Fruit fly (Drosophila melanogaster) whole organism, embryonic: ENCODE results near the gene Shmt.

ENCODE experiments used
- Awh ChIP-seq: fragments of 200-800 bp; sonication (Bioruptor generic); IDR thresholded peaks from 2 replicates; pipeline ENCODE4, ENCODE4 v1.3.6; 2022; ENCODE audit warnings: missing biosample characterization, missing genetic modification characterization
- BEAF-32 ChIP-seq: fragments of 200-800 bp; sonication (Bioruptor generic); optimal IDR thresholded peaks from 3 replicates; lab custom pipeline; 2017; ENCODE audit warnings: missing biosample characterization, missing genetic modification characterization, mild to moderate bottlenecking, moderate library complexity, missing genetic modification reagents
- CG10147 ChIP-seq: fragments of 200-800 bp; sonication (Bioruptor generic); optimal IDR thresholded peaks from 2 replicates; lab custom pipeline; 2019; ENCODE audit warnings: missing biosample characterization, mild to moderate bottlenecking, missing genetic modification characterization, moderate library complexity
- CG10274 ChIP-seq: fragments of 200-800 bp; sonication (Bioruptor generic); optimal IDR thresholded peaks from 3 replicates; lab custom pipeline; 2017; ENCODE audit warnings: missing biosample characterization, mild to moderate bottlenecking, missing genetic modification characterization
- CG10565 ChIP-seq: fragments of 200-800 bp; sonication (Bioruptor generic); optimal IDR thresholded peaks from 3 replicates; lab custom pipeline; 2016; ENCODE audit warnings: missing biosample characterization, mild to moderate bottlenecking, missing genetic modification characterization
- CG14050 ChIP-seq: fragments of 200-800 bp; sonication (Bioruptor generic); IDR thresholded peaks from 3 replicates; pipeline ENCODE4 v1.3.6; 2022; ENCODE audit warnings: missing biosample characterization, missing genetic modification characterization
- CG1603 ChIP-seq: fragments of 200-800 bp; sonication (Bioruptor generic); optimal IDR thresholded peaks from 2 replicates; lab custom pipeline; 2019; ENCODE audit warnings: missing biosample characterization, mild to moderate bottlenecking, missing genetic modification characterization, moderate library complexity
- CG16815 ChIP-seq: fragments of 200-800 bp; sonication (Bioruptor generic); optimal IDR thresholded peaks from 3 replicates; lab custom pipeline; 2017; ENCODE audit warnings: missing biosample characterization, mild to moderate bottlenecking, missing genetic modification characterization
- CG17328 ChIP-seq: fragments of 200-800 bp; sonication (Bioruptor generic); IDR thresholded peaks from 2 replicates; pipeline ENCODE4 v1.3.6; 2022; ENCODE audit warnings: missing biosample characterization, missing genetic modification characterization
- CG17361 ChIP-seq: fragments of 200-800 bp; sonication (Bioruptor generic); IDR thresholded peaks from 3 replicates; pipeline ENCODE4 v1.3.6; 2022; ENCODE audit warnings: missing biosample characterization, missing genetic modification characterization
- CG18599 ChIP-seq: fragments of 200-800 bp; sonication (Bioruptor generic); optimal IDR thresholded peaks from 3 replicates; lab custom pipeline; 2017; ENCODE audit warnings: missing biosample characterization, missing genetic modification characterization, mild to moderate bottlenecking, moderate library complexity, missing genetic modification reagents
- CG2120 ChIP-seq: fragments of 200-800 bp; sonication (Bioruptor generic); optimal IDR thresholded peaks from 3 replicates; lab custom pipeline; 2016; ENCODE audit warnings: missing biosample characterization, missing genetic modification characterization
- CG2199 ChIP-seq: fragments of 200-800 bp; sonication (Bioruptor generic); IDR thresholded peaks from 3 replicates; pipeline ENCODE4 v1.3.6; 2022; ENCODE audit warnings: missing biosample characterization, missing genetic modification characterization
- CG2712 ChIP-seq: fragments of 200-800 bp; optimal IDR thresholded peaks from 3 replicates; lab custom pipeline; 2019; ENCODE audit warnings: missing biosample characterization, mild to moderate bottlenecking, missing genetic modification characterization, moderate library complexity
- CG32532 ChIP-seq: fragments of 200-800 bp; sonication (Bioruptor generic); IDR thresholded peaks from 2 replicates; pipeline ENCODE4 v1.3.6; 2022; ENCODE audit warnings: missing biosample characterization, missing genetic modification characterization
- CG6854 ChIP-seq: fragments of 200-800 bp; sonication (Bioruptor generic); optimal IDR thresholded peaks from 3 replicates; lab custom pipeline; 2017; ENCODE audit warnings: missing biosample characterization, mild to moderate bottlenecking, missing genetic modification characterization
- CG7839 ChIP-seq: fragments of 200-800 bp; sonication (Bioruptor generic); optimal IDR thresholded peaks from 3 replicates; lab custom pipeline; 2018; ENCODE audit warnings: missing biosample characterization, mild to moderate bottlenecking, missing genetic modification characterization, moderate library complexity
- CG7987 ChIP-seq: fragments of 200-800 bp; sonication (Bioruptor generic); optimal IDR thresholded peaks from 2 replicates; lab custom pipeline; 2018; ENCODE audit warnings: missing biosample characterization, mild to moderate bottlenecking, missing genetic modification characterization, moderate library complexity
- CG9215 ChIP-seq: fragments of 200-800 bp; sonication (Bioruptor generic); IDR thresholded peaks from 2 replicates; pipeline ENCODE4 v1.3.6; 2022; ENCODE audit warnings: missing biosample characterization, missing genetic modification characterization
- CG9932 ChIP-seq: fragments of 200-800 bp; sonication (Bioruptor generic); IDR thresholded peaks from 2 replicates; pipeline ENCODE4 v1.3.6; 2022; ENCODE audit warnings: missing biosample characterization, missing genetic modification characterization
- D19B ChIP-seq: fragments of 200-800 bp; sonication (Bioruptor generic); optimal IDR thresholded peaks from 2 replicates; lab custom pipeline; 2017; ENCODE audit warnings: missing biosample characterization, mild to moderate bottlenecking, missing genetic modification characterization
- Dfd ChIP-seq, 2 experiments: fragments of >200 bp; optimal IDR thresholded peaks; 2 replicates each; lab custom pipeline; 2017; ENCODE audit warnings: missing biosample characterization in 2 of 2, missing genetic modification characterization in 2 of 2
- Doc2 ChIP-seq: fragments of 200-800 bp; sonication (Bioruptor generic); IDR thresholded peaks from 2 replicates; pipeline ENCODE4 v1.3.6; 2022; ENCODE audit warnings: missing biosample characterization, missing genetic modification characterization
- MBD-R2 ChIP-seq: fragments of 200-800 bp; sonication (Bioruptor generic); IDR thresholded peaks from 2 replicates; pipeline ENCODE4 v1.3.6; 2022; ENCODE audit warnings: missing biosample characterization, missing genetic modification characterization
- Oli ChIP-seq: fragments of 200-800 bp; sonication (Bioruptor generic); optimal IDR thresholded peaks from 2 replicates; lab custom pipeline; 2018; ENCODE audit warnings: missing biosample characterization, mild to moderate bottlenecking, missing genetic modification characterization, moderate library complexity
- PHDP ChIP-seq: fragments of 200-800 bp; sonication (Bioruptor generic); optimal IDR thresholded peaks from 3 replicates; lab custom pipeline; 2018; ENCODE audit warnings: missing biosample characterization, mild to moderate bottlenecking, missing genetic modification characterization, moderate library complexity
- Sox102F ChIP-seq: fragments of 200-800 bp; sonication (Bioruptor generic); optimal IDR thresholded peaks from 2 replicates; lab custom pipeline; 2018; ENCODE audit warnings: missing biosample characterization, mild to moderate bottlenecking, missing genetic modification characterization, moderate library complexity
- Ssrp ChIP-seq: fragments of 200-800 bp; sonication (Bioruptor generic); optimal IDR thresholded peaks from 2 replicates; lab custom pipeline; 2018; ENCODE audit warnings: missing biosample characterization, mild to moderate bottlenecking, missing genetic modification characterization, moderate library complexity
- TFAM ChIP-seq: fragments of 200-800 bp; sonication (Bioruptor generic); optimal IDR thresholded peaks from 2 replicates; lab custom pipeline; 2017; ENCODE audit warnings: missing biosample characterization, missing genetic modification characterization, inconsistent platforms
- Xrp1 ChIP-seq: fragments of 200-800 bp; sonication (Bioruptor generic); IDR thresholded peaks from 2 replicates; pipeline ENCODE4 v1.3.6; 2022; ENCODE audit warnings: missing biosample characterization, missing genetic modification characterization
- bsh ChIP-seq, 2 experiments: fragments of 200-800 bp; sonication (Bioruptor generic); optimal IDR thresholded peaks; 2 replicates each; lab custom pipeline; 2017 to 2018; ENCODE audit warnings: mild to moderate bottlenecking in 2 of 2, missing biosample characterization in 2 of 2, missing genetic modification characterization in 2 of 2, moderate library complexity in 1 of 2
- cg ChIP-seq: fragments of 200-800 bp; sonication (Bioruptor generic); optimal IDR thresholded peaks from 3 replicates; lab custom pipeline; 2019; ENCODE audit warnings: missing biosample characterization, mild to moderate bottlenecking, missing genetic modification characterization, moderate library complexity
- dmrt11E ChIP-seq: fragments of 200-800 bp; sonication (Bioruptor generic); optimal IDR thresholded peaks from 3 replicates; lab custom pipeline; 2018; ENCODE audit warnings: missing biosample characterization, mild to moderate bottlenecking, missing genetic modification characterization, moderate library complexity
- gcm ChIP-seq: fragments of 200-800 bp; sonication (Bioruptor generic); optimal IDR thresholded peaks from 2 replicates; lab custom pipeline; 2019; ENCODE audit warnings: missing biosample characterization, mild to moderate bottlenecking, missing genetic modification characterization, moderate library complexity
- gem ChIP-seq: fragments of 200-800 bp; sonication (Bioruptor generic); optimal IDR thresholded peaks from 2 replicates; lab custom pipeline; 2019; ENCODE audit warnings: missing biosample characterization, mild to moderate bottlenecking, missing genetic modification characterization, moderate library complexity
- gfzf ChIP-seq: fragments of 200-800 bp; sonication (Bioruptor generic); optimal IDR thresholded peaks from 2 replicates; lab custom pipeline; 2016; ENCODE audit warnings: missing biosample characterization, mild to moderate bottlenecking, missing genetic modification characterization, moderate library complexity
- grau ChIP-seq: fragments of 200-800 bp; optimal IDR thresholded peaks from 3 replicates; lab custom pipeline; 2019; ENCODE audit warnings: missing biosample characterization, mild to moderate bottlenecking, missing genetic modification characterization, moderate library complexity
- ind ChIP-seq: fragments of 200-800 bp; sonication (Bioruptor generic); optimal IDR thresholded peaks from 3 replicates; lab custom pipeline; 2016; ENCODE audit warnings: missing biosample characterization, missing genetic modification characterization
- pita ChIP-seq: fragments of 200-800 bp; sonication (Bioruptor generic); optimal IDR thresholded peaks from 2 replicates; lab custom pipeline; 2017; ENCODE audit warnings: missing biosample characterization, mild to moderate bottlenecking, missing genetic modification characterization
- sd ChIP-seq: fragments of 200-800 bp; sonication (Bioruptor generic); optimal IDR thresholded peaks from 3 replicates; lab custom pipeline; 2018; ENCODE audit warnings: missing biosample characterization, mild to moderate bottlenecking, missing genetic modification characterization, moderate library complexity
- slbo ChIP-seq: fragments of 200-800 bp; sonication (Bioruptor generic); IDR thresholded peaks from 2 replicates; pipeline ENCODE4 v1.3.6; 2022; ENCODE audit warnings: missing biosample characterization, missing genetic modification characterization
- slp2 ChIP-seq: fragments of 200-800 bp; sonication (Bioruptor generic); optimal IDR thresholded peaks from 2 replicates; lab custom pipeline; 2016; ENCODE audit warnings: missing biosample characterization, missing genetic modification characterization
- wor ChIP-seq: fragments of 200-800 bp; sonication (Bioruptor generic); IDR thresholded peaks from 2 replicates; pipeline ENCODE4 v1.3.6; 2022; ENCODE audit warnings: missing biosample characterization, missing genetic modification characterization
- z ChIP-seq: fragments of 200-800 bp; sonication (Bioruptor generic); IDR thresholded peaks from 3 replicates; pipeline ENCODE4 v1.3.6; 2022; ENCODE audit warnings: missing biosample characterization, missing genetic modification characterization
- zfh2 ChIP-seq: fragments of 200-800 bp; sonication (Bioruptor generic); optimal IDR thresholded peaks from 2 replicates; lab custom pipeline; 2016; ENCODE audit warnings: missing biosample characterization, missing genetic modification characterization

Gene Shmt

DNA sequence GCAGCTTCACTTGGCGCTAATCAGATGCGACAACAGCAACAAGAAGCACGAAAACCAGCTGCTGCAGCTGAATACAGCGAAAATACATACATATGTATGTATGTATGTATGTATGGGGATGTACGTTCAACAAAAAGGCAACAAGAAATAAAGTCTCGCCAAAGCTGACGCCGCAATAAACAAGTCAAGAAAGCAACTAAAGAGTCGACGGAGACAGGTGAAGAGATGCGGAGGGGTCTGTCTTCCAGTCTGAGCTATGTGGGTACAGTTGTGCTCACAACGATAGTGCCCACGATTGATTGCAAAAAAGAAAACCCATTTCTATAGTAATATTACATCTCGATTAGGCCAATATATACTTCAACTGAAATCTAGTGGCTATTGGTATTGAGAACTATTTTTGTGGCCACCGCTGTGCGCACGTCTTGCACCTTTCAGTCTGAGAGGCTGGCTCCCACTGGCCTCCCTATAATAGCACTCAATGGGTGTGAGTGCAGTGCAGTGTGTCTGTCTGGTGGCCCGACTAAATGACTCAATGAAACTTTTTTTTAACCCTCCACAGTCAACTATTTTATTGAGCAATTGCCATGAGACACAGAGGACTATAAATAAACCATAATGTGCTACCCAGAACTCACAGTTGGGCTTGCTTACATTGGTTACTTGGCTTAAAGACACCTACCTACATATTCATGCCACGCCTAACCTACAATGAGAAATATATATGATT, 20.6 kb downstream of the Shmt start (continued):
- TF ChIP-seq CG17328 (GFP tag; lab: Robert Waterston, UW) (peak; percentile 94), wor (GFP tag; lab: Robert Waterston, UW) (peak; percentile 89), Dfd (GFP tag; optimal IDR thresholded peaks at IDR 0.05; lab: Kevin White, UChicago) (no peak), CG9215 (GFP tag; lab: Robert Waterston, UW) (peak; percentile 67), CG14050 (GFP tag; lab: Robert Waterston, UW) (peak; percentile 77), CG6854 (GFP tag; lab: Kevin White, UChicago) (peak; percentile 75), CG10147 (peak; percentile 67), Doc2 (GFP tag; lab: Robert Waterston, UW) (peak; percentile 39; the same call in 1 of the 2 replicates)

- TF ChIP-seq CG10565 (GFP tag; lab: Kevin White, UChicago): no peak
- TF ChIP-seq MBD-R2: no peak
- TF ChIP-seq CG7987 (GFP tag; lab: Kevin White, UChicago): no peak
- TF ChIP-seq Oli: peak; percentile 46
- no peak for TF ChIP-seq TFAM (GFP tag; lab: Kevin White, UChicago)
- TF ChIP-seq pita (GFP tag; lab: Kevin White, UChicago): no peak
- TF ChIP-seq bsh (GFP tag; optimal IDR thresholded peaks at IDR 0.05; lab: Kevin White, UChicago): peak in 1 of 2 experiments; percentile 48
- peak; percentile 36 for TF ChIP-seq CG10274 (GFP tag; lab: Kevin White, UChicago)
- TF ChIP-seq CG18599: peak; percentile 18
- peak; percentile 41 for TF ChIP-seq CG2712 (tag; lab: Kevin White, UChicago)
- TF ChIP-seq Sox102F (GFP tag; lab: Kevin White, UChicago): peak; percentile 31
- peak; percentile 26; the same call in 1 of the 3 replicates for TF ChIP-seq CG2199
- TF ChIP-seq CG17361 (GFP tag; lab: Robert Waterston, UW): peak; percentile 30; the same call in 1 of the 3 replicates
- TF ChIP-seq grau (tag; lab: Kevin White, UChicago): peak; percentile 78
- TF ChIP-seq CG1603 (tag; lab: Kevin White, UChicago): peak; percentile 6
- TF ChIP-seq CG16815 (GFP tag; lab: Kevin White, UChicago): no peak
- peak; percentile 5; the same call in 1 of the 2 replicates for TF ChIP-seq CG32532 (GFP tag; lab: Robert Waterston, UW)
- no peak for TF ChIP-seq Awh (GFP tag; lab: Robert Waterston, UW)
- TF ChIP-seq PHDP (tag; lab: Kevin White, UChicago): peak; percentile 3
- TF ChIP-seq CG2120 (GFP tag; lab: Kevin White, UChicago): peak; percentile 29
- TF ChIP-seq ind (GFP tag; lab: Kevin White, UChicago): no peak
- TF ChIP-seq zfh2 (GFP tag; lab: Kevin White, UChicago): peak; percentile 3
- peak; percentile 24 for TF ChIP-seq slp2
- TF ChIP-seq Ssrp (tag; lab: Kevin White, UChicago): peak; percentile 34
- TF ChIP-seq Xrp1 (GFP tag; lab: Robert Waterston, UW): 0 out of 2 replicates have a peak, but pooled peaks have one; percentile 9
- 0 out of 3 replicates have a peak, but pooled peaks have one; percentile 30 for TF ChIP-seq z
- TF ChIP-seq dmrt11E (tag; lab: Kevin White, UChicago): peak; percentile 43
- no peak for TF ChIP-seq gfzf (GFP tag; lab: Kevin White, UChicago)
- peak; percentile 25 for TF ChIP-seq CG7839 (tag; lab: Kevin White, UChicago)
- TF ChIP-seq BEAF-32 (GFP tag; lab: Kevin White, UChicago): no peak
- TF ChIP-seq cg (GFP tag; lab: Kevin White, UChicago): peak; percentile 68
- peak; percentile 60 for TF ChIP-seq gem (tag; lab: Kevin White, UChicago)
- peak; percentile 57 for TF ChIP-seq gcm (GFP tag; lab: Kevin White, UChicago)
- peak; percentile 44 for TF ChIP-seq CG9932
- peak; percentile 7 for TF ChIP-seq D19B (GFP tag; lab: Kevin White, UChicago)
- TF ChIP-seq sd (tag; lab: Kevin White, UChicago): peak; percentile 54
- peak; percentile 45; the same call in 1 of the 2 replicates for TF ChIP-seq slbo (GFP tag; lab: Robert Waterston, UW)
Measured at dm6 chrX:5894529-5895487, 21.8 kb downstream of the Shmt start.
